Worm (Caenorhabditis elegans) whole organism, late embryonic: ENCODE results near the gene ints-13.

Experiments
- C08G9.2 ChIP-seq: sonication (generic microtip); optimal IDR thresholded peaks from 2 replicates; lab custom pipeline; 2016; ENCODE audit warnings: mild to moderate bottlenecking, missing genetic modification characterization, moderate library complexity, missing compliant biosample characterization
- C38D4.7 ChIP-seq: fragments of 200-800 bp; sonication (Bioruptor generic); optimal IDR thresholded peaks from 2 replicates; lab custom pipeline; 2018; ENCODE audit warnings: mild to moderate bottlenecking, missing genetic modification characterization, moderate library complexity, missing compliant biosample characterization
- F13H6.1 ChIP-seq: sonication (generic microtip); optimal IDR thresholded peaks from 2 replicates; lab custom pipeline; 2016; ENCODE audit warnings: missing genetic modification characterization, missing compliant biosample characterization
- K02D7.2 ChIP-seq: sonication (generic microtip); optimal IDR thresholded peaks from 2 replicates; lab custom pipeline; 2017; ENCODE audit warnings: mild to moderate bottlenecking, missing genetic modification characterization, missing compliant biosample characterization
- K09A11.1 ChIP-seq: sonication (generic microtip); optimal IDR thresholded peaks from 2 replicates; lab custom pipeline; 2017; ENCODE audit warnings: antibody characterized with exemption, mild to moderate bottlenecking, missing genetic modification characterization, missing compliant biosample characterization; ENCODE audit not compliant: insufficient read depth
- Y22D7AL.16 ChIP-seq: sonication (generic microtip); optimal IDR thresholded peaks from 2 replicates; lab custom pipeline; 2016; ENCODE audit warnings: missing genetic modification characterization, missing compliant biosample characterization
- ahr-1 ChIP-seq: sonication (generic microtip); optimal IDR thresholded peaks from 2 replicates; lab custom pipeline; 2016; ENCODE audit warnings: missing genetic modification characterization, missing compliant biosample characterization
- ama-1 ChIP-seq: fragments of 150-350 bp; optimal IDR thresholded peaks from 2 replicates; lab custom pipeline; 2014
- ceh-18 ChIP-seq: sonication (generic microtip); optimal IDR thresholded peaks from 2 replicates; lab custom pipeline; 2016; ENCODE audit warnings: missing genetic modification characterization, missing compliant biosample characterization
- ceh-19 ChIP-seq: fragments of 200-800 bp; sonication (Bioruptor generic); optimal IDR thresholded peaks from 2 replicates; lab custom pipeline; 2018; ENCODE audit warnings: mild to moderate bottlenecking, missing genetic modification characterization, missing compliant biosample characterization
- ceh-2 ChIP-seq: sonication (generic microtip); optimal IDR thresholded peaks from 2 replicates; lab custom pipeline; 2016; ENCODE audit warnings: missing genotype, missing genetic modification characterization, missing compliant biosample characterization
- ceh-22 ChIP-seq: sonication (generic microtip); optimal IDR thresholded peaks from 2 replicates; lab custom pipeline; 2017; ENCODE audit warnings: missing biosample characterization, missing genetic modification characterization
- ceh-24 ChIP-seq: sonication (generic microtip); optimal IDR thresholded peaks from 2 replicates; lab custom pipeline; 2016; ENCODE audit warnings: mild to moderate bottlenecking, missing genetic modification characterization, missing compliant biosample characterization
- ceh-30 ChIP-seq: fragments of 150-350 bp; optimal IDR thresholded peaks from 2 replicates; lab custom pipeline; 2014; ENCODE audit warnings: missing biosample characterization, missing genetic modification characterization
- ceh-31 ChIP-seq: sonication (generic microtip); optimal IDR thresholded peaks from 2 replicates; lab custom pipeline; 2016; ENCODE audit warnings: missing genetic modification characterization, missing compliant biosample characterization
- ceh-34 ChIP-seq: sonication (generic microtip); optimal IDR thresholded peaks from 2 replicates; lab custom pipeline; 2016; ENCODE audit warnings: mild to moderate bottlenecking, missing genetic modification characterization, missing compliant biosample characterization
- ceh-45 ChIP-seq: fragments of 200-800 bp; sonication (Bioruptor generic); IDR thresholded peaks from 2 replicates; pipeline ENCODE4 v1.3.6; 2022; ENCODE audit warnings: missing genetic modification reagents, missing genetic modification characterization, missing compliant biosample characterization
- ceh-48 ChIP-seq: sonication (generic microtip); optimal IDR thresholded peaks from 2 replicates; lab custom pipeline; 2016; ENCODE audit warnings: missing genetic modification characterization, inconsistent platforms, missing compliant biosample characterization
- che-1 ChIP-seq: sonication (generic microtip); optimal IDR thresholded peaks from 2 replicates; lab custom pipeline; 2016; ENCODE audit warnings: mild to moderate bottlenecking, missing genetic modification characterization, missing compliant biosample characterization
- dmd-4 ChIP-seq: sonication (generic microtip); optimal IDR thresholded peaks from 2 replicates; lab custom pipeline; 2016; ENCODE audit warnings: borderline replicate concordance, missing genetic modification characterization, missing compliant biosample characterization
- elt-2 ChIP-seq: sonication (generic microtip); optimal IDR thresholded peaks from 2 replicates; lab custom pipeline; 2016; ENCODE audit warnings: missing genetic modification reagents, missing genetic modification characterization, missing compliant biosample characterization
- elt-4 ChIP-seq: sonication (generic microtip); optimal IDR thresholded peaks from 2 replicates; lab custom pipeline; 2016; ENCODE audit warnings: missing genetic modification characterization, missing compliant biosample characterization
- fax-1 ChIP-seq: sonication (generic microtip); optimal IDR thresholded peaks from 2 replicates; lab custom pipeline; 2016; ENCODE audit warnings: missing genotype, missing genetic modification characterization, missing compliant biosample characterization
- fkh-10 ChIP-seq: fragments of 150-350 bp; optimal IDR thresholded peaks from 2 replicates; lab custom pipeline; 2014; ENCODE audit warnings: missing biosample characterization, missing genetic modification reagents, missing genetic modification characterization
- hlh-13 ChIP-seq: fragments of 200-800 bp; sonication (Bioruptor generic); optimal IDR thresholded peaks from 2 replicates; lab custom pipeline; 2018; ENCODE audit warnings: mild to moderate bottlenecking, missing genetic modification characterization, missing compliant biosample characterization
- hlh-15 ChIP-seq: sonication (generic microtip); optimal IDR thresholded peaks from 2 replicates; lab custom pipeline; 2016; ENCODE audit warnings: missing genetic modification characterization, missing compliant biosample characterization
- hlh-30 ChIP-seq: sonication (generic microtip); optimal IDR thresholded peaks from 2 replicates; lab custom pipeline; 2017; ENCODE audit warnings: antibody characterized with exemption, missing genetic modification characterization, missing compliant biosample characterization; ENCODE audit not compliant: insufficient read depth
- hlh-8 ChIP-seq: sonication (generic microtip); optimal IDR thresholded peaks from 2 replicates; lab custom pipeline; 2016; ENCODE audit warnings: missing genotype, missing genetic modification characterization, missing compliant biosample characterization
- lim-6 ChIP-seq: sonication (generic microtip); optimal IDR thresholded peaks from 2 replicates; lab custom pipeline; 2016; ENCODE audit warnings: missing genetic modification characterization, missing compliant biosample characterization
- lin-11 ChIP-seq: fragments of 200-800 bp; sonication (Bioruptor generic); optimal IDR thresholded peaks from 2 replicates; lab custom pipeline; 2018; ENCODE audit warnings: mild to moderate bottlenecking, missing genetic modification characterization, missing compliant biosample characterization
- madf-2 ChIP-seq: sonication (generic microtip); optimal IDR thresholded peaks from 2 replicates; lab custom pipeline; 2017; ENCODE audit warnings: missing genetic modification characterization, missing compliant biosample characterization
- mec-3 ChIP-seq: sonication (generic microtip); optimal IDR thresholded peaks from 2 replicates; lab custom pipeline; 2016; ENCODE audit warnings: borderline replicate concordance, missing genetic modification characterization, missing compliant biosample characterization
- nfya-1 ChIP-seq: sonication (generic microtip); optimal IDR thresholded peaks from 2 replicates; lab custom pipeline; 2017; ENCODE audit warnings: missing genetic modification characterization, mild to moderate bottlenecking, missing compliant biosample characterization, antibody characterized with exemption, moderate library complexity
- nhr-11 ChIP-seq: fragments of 150-350 bp; optimal IDR thresholded peaks from 2 replicates; lab custom pipeline; 2014; ENCODE audit warnings: missing biosample characterization, missing genetic modification characterization
- nhr-232 ChIP-seq: sonication (generic microtip); optimal IDR thresholded peaks from 2 replicates; lab custom pipeline; 2016; ENCODE audit warnings: missing genetic modification characterization, missing compliant biosample characterization
- npax-4 ChIP-seq: sonication (generic microtip); optimal IDR thresholded peaks from 2 replicates; lab custom pipeline; 2016; ENCODE audit warnings: missing genetic modification characterization, missing compliant biosample characterization
- odd-2 ChIP-seq: sonication (generic microtip); optimal IDR thresholded peaks from 2 replicates; lab custom pipeline; 2017; ENCODE audit warnings: antibody characterized with exemption, mild to moderate bottlenecking, missing genetic modification characterization, missing compliant biosample characterization
- pag-3 ChIP-seq: sonication (generic microtip); optimal IDR thresholded peaks from 2 replicates; lab custom pipeline; 2016; ENCODE audit warnings: missing compliant biosample characterization, missing genetic modification characterization, borderline replicate concordance
- pat-9 ChIP-seq: fragments of 200-800 bp; sonication (Bioruptor generic); optimal IDR thresholded peaks from 2 replicates; lab custom pipeline; 2018; ENCODE audit warnings: mild to moderate bottlenecking, missing genetic modification characterization, moderate library complexity, missing compliant biosample characterization
- pax-1 ChIP-seq: fragments of 150-350 bp; optimal IDR thresholded peaks from 2 replicates; lab custom pipeline; 2014; ENCODE audit warnings: missing biosample characterization, missing genetic modification characterization
- pha-4 ChIP-seq: fragments of 150-350 bp; optimal IDR thresholded peaks from 2 replicates; lab custom pipeline; 2018; ENCODE audit warnings: missing biosample characterization, missing genetic modification reagents, missing genetic modification characterization
- pqm-1 ChIP-seq: sonication (generic microtip); optimal IDR thresholded peaks from 2 replicates; lab custom pipeline; 2016; ENCODE audit warnings: missing genetic modification characterization, missing compliant biosample characterization
- ref-2 ChIP-seq: sonication (generic microtip); optimal IDR thresholded peaks from 2 replicates; lab custom pipeline; 2016; ENCODE audit warnings: missing genetic modification characterization, missing compliant biosample characterization
- rnt-1 ChIP-seq: sonication (generic microtip); optimal IDR thresholded peaks from 2 replicates; lab custom pipeline; 2016; ENCODE audit warnings: missing genetic modification characterization, missing compliant biosample characterization
- sdc-2 ChIP-seq: sonication (generic microtip); optimal IDR thresholded peaks from 2 replicates; lab custom pipeline; 2016; ENCODE audit warnings: missing genotype, missing genetic modification characterization, missing compliant biosample characterization
- sox-2 ChIP-seq: fragments of 200-800 bp; sonication (Bioruptor generic); IDR thresholded peaks from 2 replicates; pipeline ENCODE4 v1.3.6; 2022; ENCODE audit warnings: missing genetic modification reagents, missing genetic modification characterization, missing compliant biosample characterization
- sox-4 ChIP-seq: sonication (generic microtip); optimal IDR thresholded peaks from 2 replicates; lab custom pipeline; 2017; ENCODE audit warnings: mild to moderate bottlenecking, missing genetic modification characterization, inconsistent platforms, missing compliant biosample characterization
- syd-9 ChIP-seq: sonication (generic microtip); optimal IDR thresholded peaks from 2 replicates; lab custom pipeline; 2016; ENCODE audit warnings: mild to moderate bottlenecking, missing genetic modification characterization, moderate library complexity, missing compliant biosample characterization
- tbx-2 ChIP-seq: sonication (generic microtip); optimal IDR thresholded peaks from 2 replicates; lab custom pipeline; 2016; ENCODE audit warnings: missing genetic modification characterization, missing compliant biosample characterization
- ttx-3 ChIP-seq: sonication (generic microtip); optimal IDR thresholded peaks from 2 replicates; lab custom pipeline; 2016; ENCODE audit warnings: missing genetic modification reagents, missing genetic modification characterization, missing compliant biosample characterization
- unc-55 ChIP-seq: sonication (generic microtip); optimal IDR thresholded peaks from 2 replicates; lab custom pipeline; 2017; ENCODE audit warnings: missing biosample characterization, missing genetic modification reagents, missing genetic modification characterization
- unc-86 ChIP-seq: sonication (generic microtip); optimal IDR thresholded peaks from 2 replicates; lab custom pipeline; 2016; ENCODE audit warnings: missing genetic modification characterization, missing compliant biosample characterization
- zip-5 ChIP-seq: sonication (generic microtip); optimal IDR thresholded peaks from 2 replicates; lab custom pipeline; 2016; ENCODE audit warnings: missing genetic modification characterization, missing compliant biosample characterization
- ztf-16 ChIP-seq: sonication (generic microtip); optimal IDR thresholded peaks from 2 replicates; lab custom pipeline; 2017; ENCODE audit warnings: missing genetic modification characterization, missing compliant biosample characterization

The ints-13 gene

ce11 chrIV:192046-192445 is 45.2 kb downstream of the ints-13 start, which contains the start of gene Y38C1AA.12:
TSS of gene Y38C1AA.12 (plus strand) at chrIV:192256.
- TF ChIP-seq rnt-1 (tag; lab: Kevin White, UChicago) (peak; percentile 74), madf-2 (tag; lab: Kevin White, UChicago) (no peak), hlh-30 (tag; lab: Kevin White, UChicago) (no peak), lim-6 (tag; lab: Kevin White, UChicago) (peak; percentile 58), ceh-18 (tag; lab: Kevin White, UChicago) (peak; percentile 56), mec-3 (tag; lab: Kevin White, UChicago) (peak; percentile 56), ceh-45 (GFP tag; lab: Robert Waterston, UW) (no peak), che-1 (tag; lab: Kevin White, UChicago) (no peak), K02D7.2 (no peak), ceh-2 (tag; lab: Kevin White, UChicago) (peak; percentile 86), syd-9 (tag; lab: Kevin White, UChicago) (no peak), ttx-3 (tag; lab: Kevin White, UChicago) (peak; percentile 51), unc-86 (tag; lab: Kevin White, UChicago) (peak; percentile 41), pax-1 (no peak), npax-4 (tag; lab: Kevin White, UChicago) (no peak), ceh-22 (tag; lab: Kevin White, UChicago) (no peak), pag-3 (tag; lab: Kevin White, UChicago) (no peak), unc-55 (GFP tag; lab: Kevin White, UChicago) (peak; percentile 67), sox-2 (no peak), ceh-31 (peak; percentile 93), sdc-2 (no peak), ceh-30 (no peak), fkh-10 (GFP tag; lab: Kevin White, UChicago) (no peak), ama-1 (lab: Kevin White, UChicago) (no peak), ceh-24 (tag; lab: Kevin White, UChicago) (no peak), elt-4 (tag; lab: Kevin White, UChicago) (no peak), ref-2 (peak; percentile 89), K09A11.1 (tag; lab: Kevin White, UChicago) (no peak), dmd-4 (no peak), ceh-19 (GFP tag; lab: Kevin White, UChicago) (no peak), fax-1 (tag; lab: Kevin White, UChicago) (peak; percentile 74), Y22D7AL.16 (tag; lab: Kevin White, UChicago) (no peak), C38D4.7 (GFP tag; lab: Kevin White, UChicago) (no peak), nfya-1 (tag; lab: Kevin White, UChicago) (peak; percentile 35), pqm-1 (tag; lab: Kevin White, UChicago) (peak; percentile 28), tbx-2 (tag; lab: Kevin White, UChicago) (peak; percentile 90), pha-4 (no peak), ahr-1 (tag; lab: Kevin White, UChicago) (peak; percentile 65), nhr-232 (no peak), C08G9.2 (tag; lab: Kevin White, UChicago) (peak; percentile 94), ztf-16 (tag; lab: Kevin White, UChicago) (peak; percentile 53), lin-11 (tag; lab: Kevin White, UChicago) (no peak), F13H6.1 (tag; lab: Kevin White, UChicago) (peak; percentile 63), ceh-34 (peak; percentile 71), hlh-15 (tag; lab: Kevin White, UChicago) (peak; percentile 44), odd-2 (no peak), nhr-11 (tag; lab: Kevin White, UChicago) (no peak), pat-9 (tag; lab: Kevin White, UChicago) (no peak), hlh-13 (no peak), hlh-8 (peak; percentile 91), zip-5 (tag; lab: Kevin White, UChicago) (peak; percentile 89), sox-4 (tag; lab: Kevin White, UChicago) (no peak), elt-2 (tag; lab: Kevin White, UChicago) (peak; percentile 81), ceh-48 (tag; lab: Kevin White, UChicago) (peak; percentile 11)
